Fruit fly (Drosophila melanogaster): ENCODE results near the gene Cpsf100.

dm6 chr3R:28985887-28986286 lies 48.5 kb upstream of the Cpsf100 start:
- TF ChIP-seq Dif (GFP tag; optimal IDR thresholded peaks at IDR 0.05; ENCODE audit: partially characterized antibody) (no peak), fru (GFP tag; optimal IDR thresholded peaks at IDR 0.05) (no peak), Rel (GFP tag; optimal IDR thresholded peaks at IDR 0.05) (no peak), Rel (tag; optimal IDR thresholded peaks at IDR 0.05) (no peak)
